Worm (Caenorhabditis elegans) whole organism, L1 larva: ENCODE results near the gene cdd-2.

Experiments used
- C04F5.9 ChIP-seq: sonication (generic microtip); optimal IDR thresholded peaks from 2 replicates; lab custom pipeline; 2016; ENCODE audit warnings: missing genetic modification characterization, missing compliant biosample characterization
- C16A3.4 ChIP-seq: fragments of 150-350 bp; optimal IDR thresholded peaks from 2 replicates; lab custom pipeline; 2014; ENCODE audit warnings: missing biosample characterization, missing genetic modification characterization
- F16B12.6 ChIP-seq: fragments of 150-350 bp; optimal IDR thresholded peaks from 2 replicates; lab custom pipeline; 2014; ENCODE audit warnings: missing biosample characterization, missing genetic modification characterization
- ama-1 ChIP-seq: fragments of 150-350 bp; optimal IDR thresholded peaks from 2 replicates; lab custom pipeline; 2014
- blmp-1 ChIP-seq: fragments of 150-350 bp; optimal IDR thresholded peaks from 2 replicates; lab custom pipeline; 2014; ENCODE audit warnings: missing biosample characterization, missing genetic modification characterization
- ceh-63 ChIP-seq: fragments of 200-800 bp; sonication (Bioruptor generic); optimal IDR thresholded peaks from 2 replicates; lab custom pipeline; 2018; ENCODE audit warnings: mild to moderate bottlenecking, missing genetic modification characterization, missing compliant biosample characterization
- ceh-8 ChIP-seq: fragments of 200-800 bp; sonication (Bioruptor generic); optimal IDR thresholded peaks from 2 replicates; lab custom pipeline; 2018; ENCODE audit warnings: mild to moderate bottlenecking, missing genetic modification characterization, moderate library complexity, missing compliant biosample characterization
- ceh-82 ChIP-seq, 3 experiments: fragments of 150-350 bp in 1 of 3; sonication (generic microtip) in 2 of 3; optimal IDR thresholded peaks; 2 replicates each; lab custom pipeline; 2014 to 2017; ENCODE audit warnings: missing biosample characterization in 3 of 3, missing genetic modification characterization in 3 of 3
- ceh-88 ChIP-seq: fragments of 200-800 bp; sonication (Bioruptor generic); IDR thresholded peaks from 2 replicates; pipeline ENCODE4 v1.3.6; 2022; ENCODE audit warnings: missing genetic modification characterization, missing compliant biosample characterization
- dpl-1 ChIP-seq, 3 experiments: fragments of 150-350 bp in 2 of 3; sonication (generic microtip) in 1 of 3; optimal IDR thresholded peaks; 2 replicates each; lab custom pipeline; 2014 to 2017; ENCODE audit warnings: missing biosample characterization in 3 of 3, missing genetic modification characterization in 3 of 3, missing genetic modification reagents in 3 of 3
- efl-1 ChIP-seq, 4 experiments: fragments of 150-350 bp; optimal IDR thresholded peaks in 3 of 4; peaks in 1 of 4; 1 replicate in 1 of 4; 2 replicates in 3 of 4; lab custom pipeline; 2014; ENCODE audit warnings: missing biosample characterization in 2 of 4, missing genetic modification characterization in 2 of 4, missing genetic modification reagents in 2 of 4
- elt-2 ChIP-seq: sonication (generic microtip); optimal IDR thresholded peaks from 2 replicates; lab custom pipeline; 2016; ENCODE audit warnings: missing genetic modification characterization, mild to moderate bottlenecking, inconsistent platforms, missing compliant biosample characterization, missing genetic modification reagents
- elt-3 ChIP-seq, 6 experiments: fragments of 150-350 bp in 1 of 6; sonication (generic microtip); optimal IDR thresholded peaks; 2 replicates each; lab custom pipeline; 2017 to 2018; ENCODE audit warnings: missing biosample characterization in 6 of 6, missing genetic modification characterization in 6 of 6, inconsistent platforms in 1 of 6
- fkh-4 ChIP-seq: sonication (generic microtip); optimal IDR thresholded peaks from 2 replicates; lab custom pipeline; 2016; ENCODE audit warnings: missing compliant biosample characterization, missing genetic modification characterization, borderline replicate concordance
- fkh-8 ChIP-seq: sonication (generic microtip); optimal IDR thresholded peaks from 2 replicates; lab custom pipeline; 2016; ENCODE audit warnings: mild to moderate bottlenecking, missing genetic modification characterization, missing compliant biosample characterization
- grh-1 ChIP-seq: fragments of 200-800 bp; sonication (Bioruptor generic); IDR thresholded peaks from 2 replicates; pipeline ENCODE4 v1.3.6; 2022; ENCODE audit warnings: missing genetic modification reagents, missing genetic modification characterization, missing compliant biosample characterization
- hlh-4 ChIP-seq: sonication (generic microtip); optimal IDR thresholded peaks from 2 replicates; lab custom pipeline; 2016; ENCODE audit warnings: mild to moderate bottlenecking, missing genetic modification characterization, missing compliant biosample characterization
- isw-1 ChIP-seq: fragments of 200-800 bp; sonication (Bioruptor generic); IDR thresholded peaks from 2 replicates; pipeline ENCODE4 v1.3.6; 2022; ENCODE audit warnings: missing genetic modification characterization, missing compliant biosample characterization
- jun-1 ChIP-seq: fragments of 150-350 bp; optimal IDR thresholded peaks from 2 replicates; lab custom pipeline; 2014; ENCODE audit warnings: missing biosample characterization, missing genetic modification reagents, missing genetic modification characterization
- lin-13 ChIP-seq: fragments of 150-350 bp; optimal IDR thresholded peaks from 2 replicates; lab custom pipeline; 2014; ENCODE audit warnings: missing biosample characterization, missing genetic modification reagents, missing genetic modification characterization
- lin-14 ChIP-seq: fragments of 200-800 bp; sonication (Bioruptor generic); optimal IDR thresholded peaks from 2 replicates; lab custom pipeline; 2018; ENCODE audit warnings: mild to moderate bottlenecking, missing genetic modification characterization, moderate library complexity, missing compliant biosample characterization
- lsy-2 ChIP-seq, 2 experiments: fragments of 150-350 bp; optimal IDR thresholded peaks; 2 replicates each; lab custom pipeline; 2014; ENCODE audit warnings: missing biosample characterization in 2 of 2, missing genetic modification characterization in 2 of 2
- mab-9 ChIP-seq: fragments of 200-800 bp; sonication (Bioruptor generic); IDR thresholded peaks from 2 replicates; pipeline ENCODE4 v1.3.6; 2022; ENCODE audit warnings: missing genetic modification reagents, missing genetic modification characterization, missing compliant biosample characterization
- nhr-11 ChIP-seq: fragments of 150-350 bp; optimal IDR thresholded peaks from 2 replicates; lab custom pipeline; 2014; ENCODE audit warnings: missing biosample characterization, missing genetic modification characterization
- nhr-19 ChIP-seq: fragments of 200-800 bp; sonication (Bioruptor generic); conservative IDR thresholded peaks from 2 replicates; pipeline ENCODE4 v1.3.6; 2022; ENCODE audit warnings: missing genetic modification characterization, missing compliant biosample characterization
- nhr-71 ChIP-seq: sonication (generic microtip); optimal IDR thresholded peaks from 2 replicates; lab custom pipeline; 2016; ENCODE audit warnings: mild to moderate bottlenecking, missing genetic modification characterization, moderate library complexity, missing compliant biosample characterization
- nhr-77 ChIP-seq: fragments of 150-350 bp; optimal IDR thresholded peaks from 2 replicates; lab custom pipeline; 2014; ENCODE audit warnings: missing biosample characterization, missing genetic modification characterization
- nhr-84 ChIP-seq: sonication (generic microtip); optimal IDR thresholded peaks from 2 replicates; lab custom pipeline; 2017; ENCODE audit warnings: missing biosample characterization, missing genetic modification characterization
- nhr-85 ChIP-seq: sonication (generic microtip); peaks from one replicate; lab custom pipeline; 2016; ENCODE audit warnings: missing genetic modification characterization, inconsistent platforms, missing compliant biosample characterization
- pax-3 ChIP-seq: fragments of 200-800 bp; sonication (Bioruptor generic); optimal IDR thresholded peaks from 2 replicates; lab custom pipeline; 2018; ENCODE audit warnings: mild to moderate bottlenecking, missing genetic modification characterization, moderate library complexity, missing compliant biosample characterization
- sox-4 ChIP-seq: sonication (generic microtip); optimal IDR thresholded peaks from 2 replicates; lab custom pipeline; 2016; ENCODE audit warnings: missing genetic modification characterization, missing compliant biosample characterization
- unc-130 ChIP-seq: fragments of 150-350 bp; optimal IDR thresholded peaks from 2 replicates; lab custom pipeline; 2017; ENCODE audit warnings: missing biosample characterization, missing genetic modification characterization, inconsistent platforms
- unc-62 ChIP-seq: fragments of 150-350 bp; optimal IDR thresholded peaks from 2 replicates; lab custom pipeline; 2014; ENCODE audit warnings: missing biosample characterization, missing genetic modification reagents, missing genetic modification characterization
- unc-86 ChIP-seq: sonication (generic microtip); optimal IDR thresholded peaks from 2 replicates; lab custom pipeline; 2016; ENCODE audit warnings: missing genetic modification characterization, missing compliant biosample characterization
- vab-15 ChIP-seq: sonication (generic microtip); optimal IDR thresholded peaks from 2 replicates; lab custom pipeline; 2017; ENCODE audit warnings: missing genotype, mild to moderate bottlenecking, missing genetic modification characterization, missing compliant biosample characterization
- xbp-1 ChIP-seq: sonication (generic microtip); optimal IDR thresholded peaks from 2 replicates; lab custom pipeline; 2016; ENCODE audit warnings: missing genetic modification characterization, missing compliant biosample characterization

Gene cdd-2

DNA sequence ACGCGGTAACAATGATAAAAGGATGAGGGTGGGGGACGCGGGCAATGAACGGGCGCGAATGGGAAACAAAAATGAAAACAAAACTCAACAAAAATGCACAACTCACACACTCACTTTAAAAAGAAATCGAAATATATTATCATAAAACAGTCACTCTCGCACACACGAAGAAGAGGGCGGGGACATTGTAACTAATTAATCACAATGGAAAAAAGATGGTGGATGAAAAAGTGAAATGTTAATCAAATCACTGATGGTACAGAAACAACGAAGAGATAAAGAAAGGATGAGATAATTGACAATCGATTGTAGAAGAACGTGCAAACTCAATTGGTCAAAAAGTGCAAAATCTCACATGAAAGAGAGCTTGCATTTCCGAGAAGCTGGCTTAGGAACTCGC, 11.5 kb upstream of the cdd-2 start:
- TF ChIP-seq unc-130 (tag; lab: Kevin White, UChicago) (no peak), nhr-84 (no peak), ceh-88 (GFP tag; lab: Robert Waterston, UW) (no peak), blmp-1 (tag; lab: Kevin White, UChicago) (peak; percentile 45)

DNA sequence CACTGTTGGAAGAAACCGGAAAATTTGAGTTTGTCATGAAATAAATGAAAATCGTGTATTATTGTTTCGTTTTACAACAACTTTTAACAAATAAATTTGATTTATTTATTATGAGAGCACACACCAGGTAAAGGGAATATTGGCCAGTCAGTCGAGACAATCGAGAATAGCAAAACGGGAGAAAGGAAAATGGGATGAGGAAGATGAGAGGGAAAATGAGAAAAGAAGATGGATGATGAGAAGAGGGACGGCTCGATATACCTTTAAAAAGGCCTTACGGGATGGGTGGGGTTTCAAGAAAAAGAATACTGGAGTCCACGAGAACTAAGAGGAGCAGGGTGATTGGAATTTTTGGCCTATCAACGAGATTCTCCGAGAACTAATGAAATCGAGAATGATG, 11.0 kb upstream of the cdd-2 start:
- TF ChIP-seq nhr-11 (tag; lab: Kevin White, UChicago) (no peak), C04F5.9 (tag; lab: Kevin White, UChicago) (no peak), fkh-4 (no peak), vab-15 (tag; lab: Kevin White, UChicago) (no peak), nhr-77 (no peak), ceh-63 (GFP tag; lab: Kevin White, UChicago) (no peak), jun-1 (tag; lab: Kevin White, UChicago) (no peak), nhr-85 (no peak), sox-4 (tag; lab: Kevin White, UChicago) (no peak), elt-3 (tag; optimal IDR thresholded peaks at IDR 0.05; lab: Kevin White, UChicago) (no peak), lin-14 (no peak), C16A3.4 (no peak), unc-130 (tag; lab: Kevin White, UChicago) (no peak), ceh-8 (GFP tag; lab: Kevin White, UChicago) (no peak), isw-1 (GFP tag; lab: Robert Waterston, UW) (no peak)

DNA sequence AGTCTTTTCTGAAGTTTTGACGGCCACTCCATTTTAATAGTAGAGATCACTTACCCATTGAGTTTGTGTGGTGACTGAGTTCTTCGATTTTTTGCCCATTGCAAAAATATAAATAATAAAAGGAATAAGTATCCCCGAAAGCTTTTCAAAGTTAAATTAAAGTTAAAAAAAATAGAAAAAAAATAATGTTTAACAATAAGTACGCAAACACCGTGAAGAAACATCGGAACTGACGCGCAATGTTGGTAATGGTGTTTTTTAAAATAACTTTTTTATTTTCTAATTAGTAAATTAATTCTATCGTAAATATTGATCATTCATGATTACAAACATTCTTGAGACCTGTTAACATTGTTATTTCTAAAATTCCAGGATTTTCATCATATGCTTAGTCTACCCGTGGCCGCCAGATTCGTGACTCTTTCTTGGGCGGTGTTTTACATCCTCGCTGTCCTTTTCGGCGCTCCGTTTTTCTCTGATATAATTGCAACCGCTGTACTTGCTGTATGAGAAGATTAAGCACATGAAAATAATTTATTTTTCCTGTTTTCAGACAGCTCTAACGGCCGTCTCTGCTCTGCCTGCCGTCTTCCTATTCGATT, 8.7 kb upstream of the cdd-2 start, which contains the start of the genes F49E8.7, F49E8.8 and nprl-2:
Gene F49E8.7, minus strand, starts transcription at position 101 of the 602 bp plus-strand sequence.
Gene F49E8.8, plus strand, starts transcription at position 373 of the 602 bp plus-strand sequence.
Gene nprl-2, plus strand, starts transcription at position 552 of the 602 bp plus-strand sequence.
- no peak for TF ChIP-seq lin-13
- no peak for TF ChIP-seq nhr-11 (tag; lab: Kevin White, UChicago)
- TF ChIP-seq hlh-4 (tag; lab: Kevin White, UChicago) = no peak
- no peak for TF ChIP-seq fkh-8 (tag; lab: Kevin White, UChicago)
- no peak for TF ChIP-seq efl-1 (optimal IDR thresholded peaks at IDR 0.05; lab: Kevin White, UChicago)
- TF ChIP-seq efl-1 (GFP tag; optimal IDR thresholded peaks at IDR 0.05 in 1 of 2; lab: Kevin White, UChicago) = peak in 1 of 2 experiments; percentile 22
- TF ChIP-seq grh-1 (GFP tag; lab: Robert Waterston, UW) = no peak
- no peak for TF ChIP-seq mab-9 (GFP tag; lab: Robert Waterston, UW)
- no peak for TF ChIP-seq xbp-1 (tag; lab: Kevin White, UChicago)
- no peak for TF ChIP-seq nhr-19
- peak; percentile 61 for TF ChIP-seq F16B12.6 (tag; lab: Kevin White, UChicago)
- no peak for TF ChIP-seq unc-86
- no peak for TF ChIP-seq ama-1 (lab: Kevin White, UChicago)

DNA sequence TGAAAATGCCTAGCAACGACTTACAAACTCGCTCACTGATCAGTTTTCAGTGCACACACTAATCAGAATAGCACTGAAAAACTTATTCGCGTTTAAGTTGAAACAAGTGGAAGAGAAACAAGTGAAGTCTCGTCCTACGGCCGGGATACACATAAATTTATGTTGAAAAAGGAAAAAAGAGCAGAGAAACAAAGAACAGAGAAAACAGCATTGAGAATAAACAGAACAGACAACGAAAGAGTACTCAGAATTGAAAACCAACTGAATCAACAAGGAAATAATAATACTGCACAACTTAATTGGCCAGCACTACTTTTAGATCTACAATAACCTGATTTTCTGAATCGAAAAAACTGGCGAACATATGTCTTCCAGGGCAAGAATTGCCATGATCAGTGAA, 6.7 kb upstream of the cdd-2 start, which contains the start of gene F49E8.6:
Gene F49E8.6, minus strand, starts transcription at position 317 of the 400 bp plus-strand sequence.
- no peak for TF ChIP-seq mab-9 (GFP tag; lab: Robert Waterston, UW)
- no peak for TF ChIP-seq unc-62 (GFP tag; lab: Kevin White, UChicago)
- TF ChIP-seq dpl-1 (GFP tag; optimal IDR thresholded peaks at IDR 0.05; lab: Kevin White, UChicago) = peak in 1 of 3 experiments; percentile 2
- TF ChIP-seq nhr-71 (tag; lab: Kevin White, UChicago) = peak; percentile 19
- TF ChIP-seq ceh-82 (tag; optimal IDR thresholded peaks at IDR 0.05; lab: Kevin White, UChicago) = no peak
- no peak for TF ChIP-seq pax-3 (tag; lab: Kevin White, UChicago)
- no peak for TF ChIP-seq fkh-4
- TF ChIP-seq lin-14 = peak; percentile 30
- TF ChIP-seq fkh-8 (tag; lab: Kevin White, UChicago) = peak; percentile 81
- no peak for TF ChIP-seq elt-2 (tag; lab: Kevin White, UChicago)
- no peak for TF ChIP-seq efl-1 (optimal IDR thresholded peaks at IDR 0.05; lab: Kevin White, UChicago)
- TF ChIP-seq efl-1 (GFP tag; optimal IDR thresholded peaks at IDR 0.05 in 1 of 2; lab: Kevin White, UChicago) = no peak
- no peak for TF ChIP-seq isw-1 (GFP tag; lab: Robert Waterston, UW)
- TF ChIP-seq lsy-2 (tag; optimal IDR thresholded peaks at IDR 0.05; lab: Kevin White, UChicago) = peak in 1 of 2 experiments; percentile 33
- TF ChIP-seq, all 84 proteins: peak for 5
